Worm (Caenorhabditis elegans) whole organism, late embryonic: ENCODE measurements around the gene C50F4.1.

ENCODE experiments used
- K09A11.1 ChIP-seq: sonication (generic microtip); optimal IDR thresholded peaks from 2 replicates; lab custom pipeline; 2017; ENCODE audit warnings: antibody characterized with exemption, mild to moderate bottlenecking, missing genetic modification characterization, missing compliant biosample characterization; ENCODE audit not compliant: insufficient read depth
- ama-1 ChIP-seq: fragments of 150-350 bp; optimal IDR thresholded peaks from 2 replicates; lab custom pipeline; 2014
- ceh-31 ChIP-seq: sonication (generic microtip); optimal IDR thresholded peaks from 2 replicates; lab custom pipeline; 2016; ENCODE audit warnings: missing genetic modification characterization, missing compliant biosample characterization
- elt-2 ChIP-seq: sonication (generic microtip); optimal IDR thresholded peaks from 2 replicates; lab custom pipeline; 2016; ENCODE audit warnings: missing genetic modification reagents, missing genetic modification characterization, missing compliant biosample characterization
- fkh-10 ChIP-seq: fragments of 150-350 bp; optimal IDR thresholded peaks from 2 replicates; lab custom pipeline; 2014; ENCODE audit warnings: missing biosample characterization, missing genetic modification reagents, missing genetic modification characterization
- gmeb-2 ChIP-seq: sonication (generic microtip); optimal IDR thresholded peaks from 2 replicates; lab custom pipeline; 2016; ENCODE audit warnings: missing genetic modification characterization, inconsistent platforms, missing compliant biosample characterization
- hlh-13 ChIP-seq: fragments of 200-800 bp; sonication (Bioruptor generic); optimal IDR thresholded peaks from 2 replicates; lab custom pipeline; 2018; ENCODE audit warnings: mild to moderate bottlenecking, missing genetic modification characterization, missing compliant biosample characterization
- lim-6 ChIP-seq: sonication (generic microtip); optimal IDR thresholded peaks from 2 replicates; lab custom pipeline; 2016; ENCODE audit warnings: missing genetic modification characterization, missing compliant biosample characterization
- nfya-1 ChIP-seq: sonication (generic microtip); optimal IDR thresholded peaks from 2 replicates; lab custom pipeline; 2017; ENCODE audit warnings: missing genetic modification characterization, mild to moderate bottlenecking, missing compliant biosample characterization, antibody characterized with exemption, moderate library complexity
- pha-4 ChIP-seq: fragments of 150-350 bp; optimal IDR thresholded peaks from 2 replicates; lab custom pipeline; 2018; ENCODE audit warnings: missing biosample characterization, missing genetic modification reagents, missing genetic modification characterization
- pros-1 ChIP-seq: fragments of 150-350 bp; optimal IDR thresholded peaks from 2 replicates; lab custom pipeline; 2014; ENCODE audit warnings: missing biosample characterization, missing genetic modification reagents, missing genetic modification characterization
- tbx-2 ChIP-seq: sonication (generic microtip); optimal IDR thresholded peaks from 2 replicates; lab custom pipeline; 2016; ENCODE audit warnings: missing genetic modification characterization, missing compliant biosample characterization
- tbx-7 ChIP-seq: sonication (generic microtip); optimal IDR thresholded peaks from 2 replicates; lab custom pipeline; 2016; ENCODE audit warnings: missing genotype, missing genetic modification characterization, missing compliant biosample characterization

ce11 chrV:9509597-9509996 is 17.0 kb upstream of the C50F4.1 start:
- TF ChIP-seq tbx-2 (no peak), nfya-1 (tag; lab: Kevin White, UChicago) (no peak), ceh-31 (tag; lab: Kevin White, UChicago) (no peak), K09A11.1 (no peak), tbx-7 (tag; lab: Kevin White, UChicago) (no peak), gmeb-2 (no peak), elt-2 (tag; lab: Kevin White, UChicago) (no peak), pros-1 (no peak), hlh-13 (GFP tag; lab: Kevin White, UChicago) (no peak), ama-1 (lab: Kevin White, UChicago) (no peak), fkh-10 (GFP tag; lab: Kevin White, UChicago) (no peak), lim-6 (tag; lab: Kevin White, UChicago) (no peak), pha-4 (tag; lab: Kevin White, UChicago) (no peak)
